Worm (Caenorhabditis elegans) whole organism, L4 larva: Measurements from ENCODE around the gene abu-9.

Source experiments
- D1046.2 ChIP-seq: fragments of 200-800 bp; sonication (Bioruptor generic); IDR thresholded peaks from 2 replicates; pipeline ENCODE4 v1.3.6; 2022; ENCODE audit warnings: missing genetic modification characterization, missing compliant biosample characterization
- T20F7.1 ChIP-seq: fragments of 200-800 bp; sonication (Bioruptor generic); optimal IDR thresholded peaks from 2 replicates; lab custom pipeline; 2018; ENCODE audit warnings: mild to moderate bottlenecking, missing genetic modification characterization, missing compliant biosample characterization
- Y48G9A.11 ChIP-seq: fragments of 200-800 bp; sonication (Bioruptor generic); IDR thresholded peaks from 2 replicates; pipeline ENCODE4 v1.3.6; 2022; ENCODE audit warnings: missing genetic modification reagents, missing genetic modification characterization, missing compliant biosample characterization
- aha-1 ChIP-seq: fragments of 150-350 bp; peaks from one replicate; lab custom pipeline; 2014; ENCODE audit warnings: missing biosample characterization, missing genetic modification characterization
- ama-1 ChIP-seq: fragments of 150-350 bp; optimal IDR thresholded peaks from 2 replicates; lab custom pipeline; 2014; ENCODE audit warnings: inconsistent platforms, mixed read lengths
- ceh-28 ChIP-seq: fragments of 150-350 bp; optimal IDR thresholded peaks from 2 replicates; lab custom pipeline; 2014; ENCODE audit warnings: missing biosample characterization, missing genetic modification reagents, missing genetic modification characterization
- ceh-32 ChIP-seq: sonication (generic microtip); optimal IDR thresholded peaks from 2 replicates; lab custom pipeline; 2016; ENCODE audit warnings: mild to moderate bottlenecking, missing genetic modification characterization, missing compliant biosample characterization; ENCODE audit not compliant: poor library complexity
- ceh-44 ChIP-seq: fragments of 200-800 bp; sonication (Bioruptor generic); IDR thresholded peaks from 2 replicates; pipeline ENCODE4 v1.3.6; 2022; ENCODE audit warnings: missing genetic modification reagents, missing genetic modification characterization, missing compliant biosample characterization
- ces-1 ChIP-seq: fragments of 150-350 bp; sonication (generic microtip); optimal IDR thresholded peaks from 4 replicates; lab custom pipeline; 2014; ENCODE audit warnings: missing biosample characterization, missing genetic modification reagents, missing genetic modification characterization
- cey-2 ChIP-seq: sonication (generic microtip); optimal IDR thresholded peaks from 3 replicates; lab custom pipeline; 2017; ENCODE audit warnings: missing genetic modification characterization, mild to moderate bottlenecking, missing compliant biosample characterization, antibody characterized with exemption, borderline replicate concordance; ENCODE audit not compliant: insufficient read depth
- daf-16 ChIP-seq, 3 experiments: sonication (generic microtip); optimal IDR thresholded peaks; 2 replicates each; lab custom pipeline; 2016 to 2017; ENCODE audit warnings: missing genetic modification characterization in 3 of 3, missing genetic modification reagents in 3 of 3, mild to moderate bottlenecking in 2 of 3, missing compliant biosample characterization in 2 of 3, missing biosample characterization in 1 of 3, moderate library complexity in 1 of 3
- dpl-1 ChIP-seq: fragments of 150-350 bp; optimal IDR thresholded peaks from 2 replicates; lab custom pipeline; 2014; ENCODE audit warnings: missing biosample characterization, missing genetic modification reagents, missing genetic modification characterization
- dve-1 ChIP-seq: sonication (generic microtip); optimal IDR thresholded peaks from 2 replicates; lab custom pipeline; 2017; ENCODE audit warnings: antibody characterized with exemption, mild to moderate bottlenecking, missing genetic modification characterization, missing compliant biosample characterization; ENCODE audit not compliant: insufficient read depth
- egl-27 ChIP-seq: sonication (generic microtip); optimal IDR thresholded peaks from 3 replicates; lab custom pipeline; 2017; ENCODE audit warnings: missing biosample characterization, missing genetic modification reagents, missing genetic modification characterization
- fkh-10 ChIP-seq: fragments of 150-350 bp; optimal IDR thresholded peaks from 2 replicates; lab custom pipeline; 2014; ENCODE audit warnings: missing biosample characterization, missing genetic modification reagents, missing genetic modification characterization
- fos-1 ChIP-seq: fragments of 150-350 bp; optimal IDR thresholded peaks from 2 replicates; lab custom pipeline; 2014; ENCODE audit warnings: missing biosample characterization, missing genetic modification characterization
- hlh-11 ChIP-seq: fragments of 200-800 bp; sonication (Bioruptor generic); optimal IDR thresholded peaks from 2 replicates; lab custom pipeline; 2018; ENCODE audit warnings: mild to moderate bottlenecking, missing genetic modification characterization, missing compliant biosample characterization
- hlh-30 ChIP-seq: sonication (generic microtip); optimal IDR thresholded peaks from 2 replicates; lab custom pipeline; 2017; ENCODE audit warnings: antibody characterized with exemption, mild to moderate bottlenecking, missing genetic modification characterization, missing compliant biosample characterization; ENCODE audit not compliant: insufficient read depth
- hmg-1.1 ChIP-seq: fragments of 200-800 bp; sonication (Bioruptor generic); IDR thresholded peaks from 2 replicates; pipeline ENCODE4 v1.3.6; 2022; ENCODE audit warnings: missing genetic modification reagents, missing genetic modification characterization, missing compliant biosample characterization
- lin-1 ChIP-seq: fragments of 200-800 bp; sonication (Bioruptor generic); IDR thresholded peaks from 2 replicates; pipeline ENCODE4 v1.3.6; 2022; ENCODE audit warnings: missing genetic modification reagents, missing genetic modification characterization, missing compliant biosample characterization
- lir-3 ChIP-seq: sonication (generic microtip); optimal IDR thresholded peaks from 2 replicates; lab custom pipeline; 2016; ENCODE audit warnings: mild to moderate bottlenecking, missing genetic modification characterization, missing compliant biosample characterization
- lsy-2 ChIP-seq, 2 experiments: fragments of 150-350 bp in 1 of 2; sonication (generic microtip) in 1 of 2; optimal IDR thresholded peaks; 2 replicates each; lab custom pipeline; 2014 to 2017; ENCODE audit warnings: missing biosample characterization in 2 of 2, missing genetic modification characterization in 2 of 2
- mdl-1 ChIP-seq, 2 experiments: fragments of 150-350 bp in 1 of 2; sonication (generic microtip) in 1 of 2; optimal IDR thresholded peaks; 2 replicates each; lab custom pipeline; 2014 to 2017; ENCODE audit warnings: missing biosample characterization in 2 of 2, missing genetic modification characterization in 2 of 2
- mep-1 ChIP-seq: fragments of 150-350 bp; sonication (generic microtip); optimal IDR thresholded peaks from 3 replicates; lab custom pipeline; 2014; ENCODE audit warnings: missing biosample characterization, missing genetic modification characterization
- mes-2 ChIP-seq: sonication (generic microtip); optimal IDR thresholded peaks from 2 replicates; lab custom pipeline; 2016; ENCODE audit warnings: missing genotype, mild to moderate bottlenecking, missing genetic modification characterization, missing compliant biosample characterization; ENCODE audit not compliant: poor library complexity, severe bottlenecking
- mxl-3 ChIP-seq: fragments of 200-800 bp; sonication (Bioruptor generic); optimal IDR thresholded peaks from 2 replicates; lab custom pipeline; 2018; ENCODE audit warnings: mild to moderate bottlenecking, missing genetic modification characterization, missing compliant biosample characterization
- nhr-102 ChIP-seq: sonication (generic microtip); optimal IDR thresholded peaks from 2 replicates; lab custom pipeline; 2016; ENCODE audit warnings: mild to moderate bottlenecking, missing genetic modification characterization, moderate library complexity, missing compliant biosample characterization
- nhr-11 ChIP-seq: fragments of 150-350 bp; optimal IDR thresholded peaks from 2 replicates; lab custom pipeline; 2014; ENCODE audit warnings: missing biosample characterization, missing genetic modification characterization
- nhr-111 ChIP-seq: fragments of 200-800 bp; sonication (Bioruptor generic); optimal IDR thresholded peaks from 2 replicates; lab custom pipeline; 2018; ENCODE audit warnings: mild to moderate bottlenecking, missing genetic modification characterization, missing compliant biosample characterization
- nhr-25 ChIP-seq: sonication (generic microtip); optimal IDR thresholded peaks from 2 replicates; lab custom pipeline; 2017; ENCODE audit warnings: missing genetic modification characterization, mild to moderate bottlenecking, missing compliant biosample characterization, antibody characterized with exemption, moderate library complexity, borderline replicate concordance; ENCODE audit not compliant: insufficient read depth
- nhr-28 ChIP-seq: fragments of 150-350 bp; optimal IDR thresholded peaks from 2 replicates; lab custom pipeline; 2014; ENCODE audit warnings: missing biosample characterization, missing genetic modification characterization
- nhr-41 ChIP-seq: fragments of 200-800 bp; sonication (Bioruptor generic); IDR thresholded peaks from 2 replicates; pipeline ENCODE4 v1.3.6; 2022; ENCODE audit warnings: missing genetic modification reagents, missing genetic modification characterization, missing compliant biosample characterization
- nhr-42 ChIP-seq: fragments of 200-800 bp; sonication (Bioruptor generic); IDR thresholded peaks from 2 replicates; pipeline ENCODE4 v1.3.6; 2022; ENCODE audit warnings: missing genetic modification characterization, missing compliant biosample characterization
- nhr-48 ChIP-seq: sonication (generic microtip); optimal IDR thresholded peaks from 2 replicates; lab custom pipeline; 2016; ENCODE audit warnings: mild to moderate bottlenecking, missing genetic modification characterization, missing compliant biosample characterization
- nhr-6 ChIP-seq: fragments of 150-350 bp; optimal IDR thresholded peaks from 2 replicates; lab custom pipeline; 2014; ENCODE audit warnings: missing biosample characterization, missing genetic modification characterization
- nhr-76 ChIP-seq: fragments of 150-350 bp; optimal IDR thresholded peaks from 2 replicates; lab custom pipeline; 2014; ENCODE audit warnings: missing biosample characterization, missing genetic modification characterization
- nhr-77 ChIP-seq: fragments of 150-350 bp; optimal IDR thresholded peaks from 2 replicates; lab custom pipeline; 2014; ENCODE audit warnings: missing biosample characterization, missing genetic modification characterization
- pqm-1 ChIP-seq: sonication (generic microtip); optimal IDR thresholded peaks from 2 replicates; lab custom pipeline; 2017; ENCODE audit warnings: missing biosample characterization, missing genetic modification characterization
- set-16 ChIP-seq: fragments of 200-800 bp; sonication (Bioruptor generic); IDR thresholded peaks from 2 replicates; pipeline ENCODE4 v1.3.6; 2022; ENCODE audit warnings: missing genetic modification reagents, missing genetic modification characterization, missing compliant biosample characterization
- snpc-4 ChIP-seq: fragments of 150-350 bp; optimal IDR thresholded peaks from 2 replicates; lab custom pipeline; 2014; ENCODE audit warnings: missing biosample characterization, missing genetic modification characterization
- tag-97 ChIP-seq: fragments of 200-800 bp; sonication (Bioruptor generic); IDR thresholded peaks from 2 replicates; pipeline ENCODE4 v1.3.6; 2022; ENCODE audit warnings: missing genetic modification characterization, missing compliant biosample characterization
- tra-1 ChIP-seq: fragments of 200-800 bp; sonication (Bioruptor generic); IDR thresholded peaks from 2 replicates; pipeline ENCODE4 v1.3.6; 2022; ENCODE audit warnings: missing genetic modification reagents, missing genetic modification characterization, missing compliant biosample characterization
- zag-1 ChIP-seq: fragments of 150-350 bp; optimal IDR thresholded peaks from 2 replicates; lab custom pipeline; 2014; ENCODE audit warnings: missing biosample characterization, missing genetic modification characterization
- zfp-2 ChIP-seq: sonication (generic microtip); optimal IDR thresholded peaks from 2 replicates; lab custom pipeline; 2016; ENCODE audit warnings: mild to moderate bottlenecking, missing genetic modification characterization, missing compliant biosample characterization
- ztf-11 ChIP-seq: fragments of 150-350 bp; optimal IDR thresholded peaks from 2 replicates; lab custom pipeline; 2014; ENCODE audit warnings: missing biosample characterization, missing genetic modification characterization
- ztf-7 ChIP-seq: fragments of 150-350 bp; optimal IDR thresholded peaks from 2 replicates; lab custom pipeline; 2014; ENCODE audit warnings: missing biosample characterization, missing genetic modification characterization

Gene abu-9

ce11 chrX:8285169-8285796, 36.6 kb upstream of the abu-9 start, which contains the start of the genes fis-2 and F13B9.2:
Gene fis-2, minus strand, starts transcription at chrX:8285219.
Gene F13B9.2, plus strand, starts transcription at chrX:8285683.
- TF ChIP-seq nhr-111 (GFP tag; lab: Kevin White, UChicago) (no peak), nhr-41 (GFP tag; lab: Robert Waterston, UW) (no peak), ces-1 (no peak), fos-1 (tag; lab: Kevin White, UChicago) (no peak), nhr-102 (tag; lab: Kevin White, UChicago) (no peak), nhr-6 (tag; lab: Kevin White, UChicago) (no peak), lir-3 (tag; lab: Kevin White, UChicago) (no peak), mdl-1 (tag; optimal IDR thresholded peaks at IDR 0.05; lab: Kevin White, UChicago) (no peak), Y48G9A.11 (GFP tag; lab: Robert Waterston, UW) (no peak)
- TF ChIP-seq, all 104 proteins: peak for 0

- TF ChIP-seq T20F7.1 (GFP tag; lab: Kevin White, UChicago) (no peak), egl-27 (tag; lab: Kevin White, UChicago) (no peak), zag-1 (tag; lab: Kevin White, UChicago) (no peak), ceh-44 (no peak), ztf-7 (no peak), set-16 (GFP tag; lab: Robert Waterston, UW) (no peak), zfp-2 (no peak), pqm-1 (tag; lab: Kevin White, UChicago) (no peak), nhr-48 (no peak)
Observed at ce11 chrX:8286164-8286563, 35.7 kb upstream of the abu-9 start.

- TF ChIP-seq tra-1 (GFP tag; lab: Robert Waterston, UW): no peak
- TF ChIP-seq dpl-1 (GFP tag; lab: Kevin White, UChicago): peak; percentile 47
- TF ChIP-seq D1046.2 (GFP tag; lab: Robert Waterston, UW): no peak
- no peak for TF ChIP-seq ztf-11 (tag; lab: Kevin White, UChicago)
- peak; percentile 70 for TF ChIP-seq hlh-11 (tag; lab: Kevin White, UChicago)
- peak; percentile 67 for TF ChIP-seq nhr-77 (tag; lab: Kevin White, UChicago)
- 0 out of 2 replicates have a peak, but pooled peaks have one; percentile 16 for TF ChIP-seq nhr-42 (GFP tag; lab: Robert Waterston, UW)
- TF ChIP-seq tag-97 (GFP tag; lab: Robert Waterston, UW): no peak
- TF ChIP-seq hmg-1.1 (GFP tag; lab: Robert Waterston, UW): peak; percentile 79
- peak; percentile 13 for TF ChIP-seq nhr-25 (tag; lab: Kevin White, UChicago)
- TF ChIP-seq nhr-76 (tag; lab: Kevin White, UChicago): no peak
- no peak for TF ChIP-seq ama-1
- peak in 1 of 2 experiments; percentile 38 for TF ChIP-seq daf-16 (GFP tag; optimal IDR thresholded peaks at IDR 0.05; lab: Kevin White, UChicago)
- peak; percentile 33 for TF ChIP-seq daf-16 (tag; optimal IDR thresholded peaks at IDR 0.05; lab: Kevin White, UChicago)
- peak; percentile 62 for TF ChIP-seq dve-1
- no peak for TF ChIP-seq fos-1 (tag; lab: Kevin White, UChicago)
- TF ChIP-seq snpc-4 (tag; lab: Kevin White, UChicago): no peak
- TF ChIP-seq nhr-11 (tag; lab: Kevin White, UChicago): peak; percentile 46
- TF ChIP-seq mdl-1 (tag; optimal IDR thresholded peaks at IDR 0.05; lab: Kevin White, UChicago): peak in 1 of 2 experiments; percentile 59
- TF ChIP-seq ceh-28 (tag; lab: Kevin White, UChicago): no peak
- TF ChIP-seq nhr-6 (tag; lab: Kevin White, UChicago): peak; percentile 92
- TF ChIP-seq lin-1 (GFP tag; lab: Robert Waterston, UW): no peak
- peak; percentile 62 for TF ChIP-seq nhr-28
- TF ChIP-seq mep-1: peak; percentile 85
- peak; percentile 97 for TF ChIP-seq aha-1
- no peak for TF ChIP-seq ceh-32 (tag; lab: Kevin White, UChicago)
- peak in 1 of 2 experiments; percentile 79 for TF ChIP-seq lsy-2 (tag; optimal IDR thresholded peaks at IDR 0.05; lab: Kevin White, UChicago)
- TF ChIP-seq mes-2 (tag; lab: Kevin White, UChicago): peak; percentile 75
- peak; percentile 23 for TF ChIP-seq fkh-10 (GFP tag; lab: Kevin White, UChicago)
- peak; percentile 37 for TF ChIP-seq pqm-1 (tag; lab: Kevin White, UChicago)
- TF ChIP-seq cey-2: no peak
- peak; percentile 58 for TF ChIP-seq hlh-30
- TF ChIP-seq mxl-3 (GFP tag; lab: Kevin White, UChicago): peak; percentile 79
Observed at ce11 chrX:8286740-8287299, 35.1 kb upstream of the abu-9 start, which contains the start of gene sec-16A.2. Gene sec-16A.2, plus strand, starts transcription at chrX:8287249.
